Worm (Caenorhabditis elegans) whole organism, late embryonic: ENCODE data around the gene col-37.

ENCODE experiments used
- C08G9.2 ChIP-seq: sonication (generic microtip); optimal IDR thresholded peaks from 2 replicates; lab custom pipeline; 2016; ENCODE audit warnings: mild to moderate bottlenecking, missing genetic modification characterization, moderate library complexity, missing compliant biosample characterization
- F13H6.1 ChIP-seq: sonication (generic microtip); optimal IDR thresholded peaks from 2 replicates; lab custom pipeline; 2016; ENCODE audit warnings: missing genetic modification characterization, missing compliant biosample characterization
- T23F11.4 ChIP-seq: fragments of 200-800 bp; sonication (Bioruptor generic); optimal IDR thresholded peaks from 2 replicates; lab custom pipeline; 2018; ENCODE audit warnings: mild to moderate bottlenecking, missing genetic modification characterization, missing compliant biosample characterization
- ahr-1 ChIP-seq: sonication (generic microtip); optimal IDR thresholded peaks from 2 replicates; lab custom pipeline; 2016; ENCODE audit warnings: missing genetic modification characterization, missing compliant biosample characterization
- ama-1 ChIP-seq: fragments of 150-350 bp; optimal IDR thresholded peaks from 2 replicates; lab custom pipeline; 2014
- ceh-18 ChIP-seq: sonication (generic microtip); optimal IDR thresholded peaks from 2 replicates; lab custom pipeline; 2016; ENCODE audit warnings: missing genetic modification characterization, missing compliant biosample characterization
- ceh-19 ChIP-seq: fragments of 200-800 bp; sonication (Bioruptor generic); optimal IDR thresholded peaks from 2 replicates; lab custom pipeline; 2018; ENCODE audit warnings: mild to moderate bottlenecking, missing genetic modification characterization, missing compliant biosample characterization
- ceh-2 ChIP-seq: sonication (generic microtip); optimal IDR thresholded peaks from 2 replicates; lab custom pipeline; 2016; ENCODE audit warnings: missing genotype, missing genetic modification characterization, missing compliant biosample characterization
- ceh-24 ChIP-seq: sonication (generic microtip); optimal IDR thresholded peaks from 2 replicates; lab custom pipeline; 2016; ENCODE audit warnings: mild to moderate bottlenecking, missing genetic modification characterization, missing compliant biosample characterization
- ceh-30 ChIP-seq: fragments of 150-350 bp; optimal IDR thresholded peaks from 2 replicates; lab custom pipeline; 2014; ENCODE audit warnings: missing biosample characterization, missing genetic modification characterization
- ceh-31 ChIP-seq: sonication (generic microtip); optimal IDR thresholded peaks from 2 replicates; lab custom pipeline; 2016; ENCODE audit warnings: missing genetic modification characterization, missing compliant biosample characterization
- ceh-45 ChIP-seq: fragments of 200-800 bp; sonication (Bioruptor generic); IDR thresholded peaks from 2 replicates; pipeline ENCODE4 v1.3.6; 2022; ENCODE audit warnings: missing genetic modification reagents, missing genetic modification characterization, missing compliant biosample characterization
- ceh-6 ChIP-seq: fragments of 200-800 bp; sonication (Bioruptor generic); optimal IDR thresholded peaks from 2 replicates; lab custom pipeline; 2018; ENCODE audit warnings: mild to moderate bottlenecking, missing genetic modification characterization, missing compliant biosample characterization
- che-1 ChIP-seq: sonication (generic microtip); optimal IDR thresholded peaks from 2 replicates; lab custom pipeline; 2016; ENCODE audit warnings: mild to moderate bottlenecking, missing genetic modification characterization, missing compliant biosample characterization
- dve-1 ChIP-seq: sonication (generic microtip); optimal IDR thresholded peaks from 2 replicates; lab custom pipeline; 2017; ENCODE audit warnings: antibody characterized with exemption, mild to moderate bottlenecking, missing genetic modification characterization, missing compliant biosample characterization
- elt-2 ChIP-seq: sonication (generic microtip); optimal IDR thresholded peaks from 2 replicates; lab custom pipeline; 2016; ENCODE audit warnings: missing genetic modification reagents, missing genetic modification characterization, missing compliant biosample characterization
- eyg-1 ChIP-seq: sonication (generic microtip); optimal IDR thresholded peaks from 2 replicates; lab custom pipeline; 2016; ENCODE audit warnings: missing genotype, missing genetic modification characterization, missing compliant biosample characterization
- fax-1 ChIP-seq: sonication (generic microtip); optimal IDR thresholded peaks from 2 replicates; lab custom pipeline; 2016; ENCODE audit warnings: missing genotype, missing genetic modification characterization, missing compliant biosample characterization
- fkh-6 ChIP-seq: sonication (generic microtip); optimal IDR thresholded peaks from 2 replicates; lab custom pipeline; 2016; ENCODE audit warnings: missing genetic modification characterization, missing compliant biosample characterization
- gmeb-2 ChIP-seq: sonication (generic microtip); optimal IDR thresholded peaks from 2 replicates; lab custom pipeline; 2016; ENCODE audit warnings: missing genetic modification characterization, inconsistent platforms, missing compliant biosample characterization
- hlh-13 ChIP-seq: fragments of 200-800 bp; sonication (Bioruptor generic); optimal IDR thresholded peaks from 2 replicates; lab custom pipeline; 2018; ENCODE audit warnings: mild to moderate bottlenecking, missing genetic modification characterization, missing compliant biosample characterization
- hlh-15 ChIP-seq: sonication (generic microtip); optimal IDR thresholded peaks from 2 replicates; lab custom pipeline; 2016; ENCODE audit warnings: missing genetic modification characterization, missing compliant biosample characterization
- hlh-6 ChIP-seq: sonication (generic microtip); optimal IDR thresholded peaks from 2 replicates; lab custom pipeline; 2016; ENCODE audit warnings: missing genotype, missing genetic modification characterization, missing compliant biosample characterization
- hlh-8 ChIP-seq: sonication (generic microtip); optimal IDR thresholded peaks from 2 replicates; lab custom pipeline; 2016; ENCODE audit warnings: missing genotype, missing genetic modification characterization, missing compliant biosample characterization
- lim-6 ChIP-seq: sonication (generic microtip); optimal IDR thresholded peaks from 2 replicates; lab custom pipeline; 2016; ENCODE audit warnings: missing genetic modification characterization, missing compliant biosample characterization
- lin-11 ChIP-seq: fragments of 200-800 bp; sonication (Bioruptor generic); optimal IDR thresholded peaks from 2 replicates; lab custom pipeline; 2018; ENCODE audit warnings: mild to moderate bottlenecking, missing genetic modification characterization, missing compliant biosample characterization
- nfya-1 ChIP-seq: sonication (generic microtip); optimal IDR thresholded peaks from 2 replicates; lab custom pipeline; 2017; ENCODE audit warnings: missing genetic modification characterization, mild to moderate bottlenecking, missing compliant biosample characterization, antibody characterized with exemption, moderate library complexity
- nhr-11 ChIP-seq: fragments of 150-350 bp; optimal IDR thresholded peaks from 2 replicates; lab custom pipeline; 2014; ENCODE audit warnings: missing biosample characterization, missing genetic modification characterization
- nhr-232 ChIP-seq: sonication (generic microtip); optimal IDR thresholded peaks from 2 replicates; lab custom pipeline; 2016; ENCODE audit warnings: missing genetic modification characterization, missing compliant biosample characterization
- npax-4 ChIP-seq: sonication (generic microtip); optimal IDR thresholded peaks from 2 replicates; lab custom pipeline; 2016; ENCODE audit warnings: missing genetic modification characterization, missing compliant biosample characterization
- odd-2 ChIP-seq: sonication (generic microtip); optimal IDR thresholded peaks from 2 replicates; lab custom pipeline; 2017; ENCODE audit warnings: antibody characterized with exemption, mild to moderate bottlenecking, missing genetic modification characterization, missing compliant biosample characterization
- pax-1 ChIP-seq: fragments of 150-350 bp; optimal IDR thresholded peaks from 2 replicates; lab custom pipeline; 2014; ENCODE audit warnings: missing biosample characterization, missing genetic modification characterization
- pha-2 ChIP-seq: sonication (generic microtip); optimal IDR thresholded peaks from 2 replicates; lab custom pipeline; 2017; ENCODE audit warnings: mild to moderate bottlenecking, missing genetic modification characterization, missing compliant biosample characterization
- pha-4 ChIP-seq: fragments of 150-350 bp; optimal IDR thresholded peaks from 2 replicates; lab custom pipeline; 2018; ENCODE audit warnings: missing biosample characterization, missing genetic modification reagents, missing genetic modification characterization
- pqm-1 ChIP-seq: sonication (generic microtip); optimal IDR thresholded peaks from 2 replicates; lab custom pipeline; 2016; ENCODE audit warnings: missing genetic modification characterization, missing compliant biosample characterization
- pros-1 ChIP-seq: fragments of 150-350 bp; optimal IDR thresholded peaks from 2 replicates; lab custom pipeline; 2014; ENCODE audit warnings: missing biosample characterization, missing genetic modification reagents, missing genetic modification characterization
- rnt-1 ChIP-seq: sonication (generic microtip); optimal IDR thresholded peaks from 2 replicates; lab custom pipeline; 2016; ENCODE audit warnings: missing genetic modification characterization, missing compliant biosample characterization
- sox-4 ChIP-seq: sonication (generic microtip); optimal IDR thresholded peaks from 2 replicates; lab custom pipeline; 2017; ENCODE audit warnings: mild to moderate bottlenecking, missing genetic modification characterization, inconsistent platforms, missing compliant biosample characterization
- syd-9 ChIP-seq: sonication (generic microtip); optimal IDR thresholded peaks from 2 replicates; lab custom pipeline; 2016; ENCODE audit warnings: mild to moderate bottlenecking, missing genetic modification characterization, moderate library complexity, missing compliant biosample characterization
- tbx-2 ChIP-seq: sonication (generic microtip); optimal IDR thresholded peaks from 2 replicates; lab custom pipeline; 2016; ENCODE audit warnings: missing genetic modification characterization, missing compliant biosample characterization
- unc-42 ChIP-seq: sonication (generic microtip); optimal IDR thresholded peaks from 2 replicates; lab custom pipeline; 2016; ENCODE audit warnings: missing genotype, missing genetic modification characterization, missing compliant biosample characterization
- unc-86 ChIP-seq: sonication (generic microtip); optimal IDR thresholded peaks from 2 replicates; lab custom pipeline; 2016; ENCODE audit warnings: missing genetic modification characterization, missing compliant biosample characterization
- zip-5 ChIP-seq: sonication (generic microtip); optimal IDR thresholded peaks from 2 replicates; lab custom pipeline; 2016; ENCODE audit warnings: missing genetic modification characterization, missing compliant biosample characterization

Gene col-37

ce11 chrV:12159975-12160374 is 7.6 kb downstream of the col-37 start:
- TF ChIP-seq ceh-45 (no peak), ahr-1 (tag; lab: Kevin White, UChicago) (no peak), nhr-232 (tag; lab: Kevin White, UChicago) (no peak), ceh-19 (no peak), zip-5 (tag; lab: Kevin White, UChicago) (no peak), rnt-1 (no peak), F13H6.1 (tag; lab: Kevin White, UChicago) (no peak), che-1 (tag; lab: Kevin White, UChicago) (no peak), ceh-2 (no peak), tbx-2 (tag; lab: Kevin White, UChicago) (no peak), ceh-18 (no peak), ceh-6 (GFP tag; lab: Kevin White, UChicago) (no peak), hlh-6 (tag; lab: Kevin White, UChicago) (no peak), ama-1 (lab: Kevin White, UChicago) (no peak), pha-4 (tag; lab: Kevin White, UChicago) (no peak), odd-2 (tag; lab: Kevin White, UChicago) (no peak)
- TF ChIP-seq, all 69 proteins: peak for 0

- TF ChIP-seq pha-2 (tag; lab: Kevin White, UChicago) (no peak), unc-42 (tag; lab: Kevin White, UChicago) (peak; percentile 6), T23F11.4 (no peak), fax-1 (tag; lab: Kevin White, UChicago) (no peak), unc-86 (no peak)
- TF ChIP-seq, all 69 proteins: peak for 1
Measured at ce11 chrV:12158377-12158776, 9.2 kb downstream of the col-37 start.

- TF ChIP-seq unc-42 (tag; lab: Kevin White, UChicago) = no peak
- no peak for TF ChIP-seq odd-2 (tag; lab: Kevin White, UChicago)
- TF ChIP-seq ceh-6 (GFP tag; lab: Kevin White, UChicago) = no peak
- no peak for TF ChIP-seq fax-1 (tag; lab: Kevin White, UChicago)
- no peak for TF ChIP-seq zip-5 (tag; lab: Kevin White, UChicago)
- no peak for TF ChIP-seq hlh-8 (tag; lab: Kevin White, UChicago)
- TF ChIP-seq lin-11 (tag; lab: Kevin White, UChicago) = no peak
- TF ChIP-seq pha-4 (tag; lab: Kevin White, UChicago) = no peak
- TF ChIP-seq pqm-1 (tag; lab: Kevin White, UChicago) = no peak
- no peak for TF ChIP-seq ceh-24
- TF ChIP-seq gmeb-2 (tag; lab: Kevin White, UChicago) = no peak
- no peak for TF ChIP-seq ceh-31 (tag; lab: Kevin White, UChicago)
- no peak for TF ChIP-seq syd-9
- no peak for TF ChIP-seq elt-2 (tag; lab: Kevin White, UChicago)
- no peak for TF ChIP-seq pros-1
- TF ChIP-seq fkh-6 (tag; lab: Kevin White, UChicago) = no peak
- TF ChIP-seq lim-6 (tag; lab: Kevin White, UChicago) = no peak
Measured at ce11 chrV:12154554-12154953, 13.0 kb downstream of the col-37 start, which contains the start of gene C27A7.9. C27A7.9 (minus strand) TSS chrV:12154654.

ce11 chrV:12153784-12154183 is 13.8 kb downstream of the col-37 start:
- TF ChIP-seq hlh-15 (no peak), T23F11.4 (no peak), sox-4 (tag; lab: Kevin White, UChicago) (no peak), nhr-11 (no peak), eyg-1 (tag; lab: Kevin White, UChicago) (no peak), nfya-1 (tag; lab: Kevin White, UChicago) (no peak), ceh-30 (no peak), fax-1 (tag; lab: Kevin White, UChicago) (no peak), hlh-13 (GFP tag; lab: Kevin White, UChicago) (no peak), npax-4 (tag; lab: Kevin White, UChicago) (no peak), pax-1 (tag; lab: Kevin White, UChicago) (no peak), dve-1 (tag; lab: Kevin White, UChicago) (no peak), C08G9.2 (tag; lab: Kevin White, UChicago) (no peak), ceh-2 (no peak)
